Worm (Caenorhabditis elegans) whole organism, young adult: ENCODE measurements around the gene ttbk-8.1.

ENCODE experiments used
- Y53F4B.3 ChIP-seq: fragments of 200-800 bp; sonication (Bioruptor generic); IDR thresholded peaks from 2 replicates; pipeline ENCODE4 v1.3.6; 2022; ENCODE audit warnings: missing genetic modification reagents, missing genetic modification characterization, missing compliant biosample characterization
- attf-5 ChIP-seq: fragments of 200-800 bp; sonication (Bioruptor generic); optimal IDR thresholded peaks from 2 replicates; lab custom pipeline; 2018; ENCODE audit warnings: mild to moderate bottlenecking, missing genetic modification characterization, missing compliant biosample characterization
- ccch-3 ChIP-seq: fragments of 200-800 bp; sonication (Bioruptor generic); optimal IDR thresholded peaks from 2 replicates; lab custom pipeline; 2018; ENCODE audit warnings: mild to moderate bottlenecking, missing genetic modification characterization, missing compliant biosample characterization
- lin-35 ChIP-seq, 3 experiments: fragments of 150-350 bp in 2 of 3; sonication (generic microtip) in 1 of 3; optimal IDR thresholded peaks; 2 replicates each; lab custom pipeline; 2014 to 2018; ENCODE audit warnings: missing biosample characterization in 3 of 3, missing genetic modification characterization in 3 of 3, missing genetic modification reagents in 3 of 3
- mcd-1 ChIP-seq: fragments of 200-800 bp; sonication (Bioruptor generic); IDR thresholded peaks from 2 replicates; pipeline ENCODE4 v1.3.6; 2022; ENCODE audit warnings: missing genetic modification reagents, missing genetic modification characterization, missing compliant biosample characterization
- rec-8 ChIP-seq, 2 experiments: sonication (generic microtip); optimal IDR thresholded peaks; 2 replicates each; lab custom pipeline; 2016; ENCODE audit warnings: mild to moderate bottlenecking in 2 of 2, missing genetic modification characterization in 2 of 2, missing genetic modification reagents in 2 of 2, missing genotype in 2 of 2, missing biosample characterization in 1 of 2, missing compliant biosample characterization in 1 of 2, moderate library complexity in 1 of 2
- snpc-1.1 ChIP-seq: sonication (generic microtip); optimal IDR thresholded peaks from 2 replicates; lab custom pipeline; 2017; ENCODE audit warnings: missing genetic modification characterization, mild to moderate bottlenecking, missing compliant biosample characterization, antibody characterized with exemption, moderate library complexity, missing genotype, missing genetic modification reagents; ENCODE audit not compliant: insufficient read depth

DNA sequence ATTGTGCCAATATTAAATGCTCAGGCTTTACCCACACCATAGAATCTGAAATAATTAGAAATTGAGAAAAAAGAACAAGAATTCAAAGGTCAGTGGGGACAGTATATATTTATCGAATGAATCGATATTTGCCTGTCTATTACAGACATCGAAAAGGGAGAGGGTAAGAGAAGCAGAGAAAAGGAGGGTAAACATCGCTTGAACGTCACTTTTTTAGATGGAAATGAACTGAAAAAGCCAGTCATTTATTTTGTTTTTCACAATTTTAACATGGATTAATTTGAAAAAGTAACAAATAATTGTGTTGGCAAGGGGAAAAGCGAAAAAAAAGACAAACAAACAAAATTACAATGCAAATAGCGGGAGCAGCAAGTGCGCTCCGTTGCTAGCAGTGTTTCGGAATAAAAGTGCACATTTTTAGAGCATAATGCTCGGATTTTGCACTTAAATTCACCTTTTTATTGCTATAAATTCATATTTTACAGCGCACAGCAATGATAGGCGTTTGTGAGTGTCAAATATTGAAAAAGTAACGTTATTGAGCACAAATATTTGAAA, 30.8 kb downstream of the ttbk-8.1 start, which contains the start of gene tbc-9:
- no peak for TF ChIP-seq Y53F4B.3 (GFP tag; lab: Robert Waterston, UW)
- no peak for TF ChIP-seq mcd-1 (GFP tag; lab: Robert Waterston, UW)
- no peak for TF ChIP-seq lin-35 (GFP tag; optimal IDR thresholded peaks at IDR 0.05; lab: Kevin White, UChicago)
- no peak for TF ChIP-seq ccch-3 (GFP tag; lab: Kevin White, UChicago)
- TF ChIP-seq snpc-1.1 (tag; lab: Kevin White, UChicago), result no peak
- no peak for TF ChIP-seq rec-8 (tag; optimal IDR thresholded peaks at IDR 0.05; lab: Kevin White, UChicago)
- TF ChIP-seq attf-5 (GFP tag; lab: Kevin White, UChicago), result no peak
